Fruit fly (Drosophila melanogaster) whole organism, wandering third instar larva: Measurements from ENCODE around the gene Ugt303B3.

Experiments
- Hr78 ChIP-seq: fragments of >200 bp; optimal IDR thresholded peaks from 2 replicates; lab custom pipeline; 2017; ENCODE audit warnings: missing biosample characterization, missing genetic modification characterization
- Hr83 ChIP-seq: fragments of 200-300 bp; sonication (Bioruptor generic); optimal IDR thresholded peaks from 2 replicates; lab custom pipeline; 2016; ENCODE audit warnings: missing biosample characterization, mild to moderate bottlenecking, missing genetic modification characterization, moderate library complexity; ENCODE audit not compliant: poor library complexity, severe bottlenecking
- OdsH ChIP-seq: fragments of 200-800 bp; sonication (Bioruptor generic); optimal IDR thresholded peaks from 2 replicates; lab custom pipeline; 2016; ENCODE audit warnings: missing biosample characterization, mild to moderate bottlenecking, missing genetic modification characterization
- Vsx2 ChIP-seq: fragments of 200-300, 225-300 bp; sonication (Bioruptor generic); optimal IDR thresholded peaks from 2 replicates; lab custom pipeline; 2018; ENCODE audit warnings: missing biosample characterization, missing genetic modification characterization; ENCODE audit not compliant: partially characterized antibody
- dl ChIP-seq, 2 experiments: fragments of 175-275, 200-275 bp in 1 of 2; fragments of 200-275 bp in 1 of 2; sonication (Bioruptor generic); optimal IDR thresholded peaks; lab custom pipeline; 2018; ENCODE audit warnings: mild to moderate bottlenecking in 2 of 2, missing biosample characterization in 2 of 2, missing genetic modification characterization in 2 of 2, moderate library complexity in 2 of 2; ENCODE audit not compliant: partially characterized antibody in 2 of 2, insufficient read depth in 1 of 2
- h ChIP-seq: fragments of 200-800 bp; sonication (Bioruptor generic); optimal IDR thresholded peaks from 3 replicates; lab custom pipeline; 2016; ENCODE audit warnings: missing biosample characterization, mild to moderate bottlenecking, missing genetic modification characterization
- rgr ChIP-seq: fragments of 200-800 bp; sonication (Bioruptor generic); optimal IDR thresholded peaks from 3 replicates; lab custom pipeline; 2016; ENCODE audit warnings: missing biosample characterization, mild to moderate bottlenecking, missing genetic modification characterization
- sage ChIP-seq: fragments of 200-800 bp; sonication (Bioruptor generic); optimal IDR thresholded peaks from 2 replicates; lab custom pipeline; 2016; ENCODE audit warnings: missing biosample characterization, mild to moderate bottlenecking, missing genetic modification characterization
- usp ChIP-seq: fragments of >200 bp; optimal IDR thresholded peaks from 2 replicates; lab custom pipeline; 2017; ENCODE audit warnings: missing biosample characterization, missing genetic modification characterization

dm6 chr3R:23538719-23539145 is 4.2 kb upstream of the Ugt303B3 start, which contains the start of gene Ugt303B2:
- TF ChIP-seq rgr (GFP tag; lab: Kevin White, UChicago) (no peak), h (GFP tag; lab: Kevin White, UChicago) (no peak), Vsx2 (GFP tag; lab: Kevin White, UChicago) (peak; percentile 9), Hr78 (GFP tag; lab: Kevin White, UChicago) (no peak), usp (GFP tag; lab: Kevin White, UChicago) (no peak), sage (GFP tag; lab: Kevin White, UChicago) (no peak), OdsH (GFP tag; lab: Kevin White, UChicago) (no peak), dl (GFP tag; optimal IDR thresholded peaks at IDR 0.05; lab: Kevin White, UChicago; ENCODE audit: insufficient read depth in 1 of 2, partially characterized antibody in 2 of 2) (no peak), Hr83 (GFP tag; lab: Kevin White, UChicago) (no peak)
